Worm (Caenorhabditis elegans): Measurements from ENCODE around the gene math-42.
A peak's percentile ranks its signal among the peaks of the same experiment; 100 is the strongest.

math-42 gene

ce11 chrII:2090605-2091004 is 9.1 kb upstream of the math-42 start, which contains the start of gene trpl-5:
Gene trpl-5, minus strand, starts transcription at chrII:2090636.
- no peak for TF ChIP-seq M03D4.4 (tag; optimal IDR thresholded peaks at IDR 0.05)
- no peak for TF ChIP-seq nhr-12 (tag; optimal IDR thresholded peaks at IDR 0.05)
- TF ChIP-seq unc-39 (tag; optimal IDR thresholded peaks at IDR 0.05), result no peak
- no peak for TF ChIP-seq tbx-8 (GFP tag; optimal IDR thresholded peaks at IDR 0.05)
- no peak for TF ChIP-seq lin-32 (GFP tag; optimal IDR thresholded peaks at IDR 0.05)
- no peak for TF ChIP-seq bed-3 (GFP tag; optimal IDR thresholded peaks at IDR 0.05)
- TF ChIP-seq snpc-4 (tag; optimal IDR thresholded peaks at IDR 0.05), result no peak
- no peak for TF ChIP-seq unc-62 (GFP tag; optimal IDR thresholded peaks at IDR 0.05)
- no peak for TF ChIP-seq lsy-2 (tag; optimal IDR thresholded peaks at IDR 0.05)
- no peak for TF ChIP-seq unc-120 (tag; optimal IDR thresholded peaks at IDR 0.05; ENCODE audit: poor library complexity, severe bottlenecking)
- no peak for TF ChIP-seq ces-1 (GFP tag; optimal IDR thresholded peaks at IDR 0.05)
- no peak for TF ChIP-seq nhr-28 (tag; optimal IDR thresholded peaks at IDR 0.05)
- TF ChIP-seq sptf-1 (tag; optimal IDR thresholded peaks at IDR 0.05), result no peak

- TF ChIP-seq cnd-1 (tag; optimal IDR thresholded peaks at IDR 0.05) (peak; percentile 62), hlh-1 (tag; optimal IDR thresholded peaks at IDR 0.05) (peak; percentile 1), nhr-28 (tag; optimal IDR thresholded peaks at IDR 0.05) (no peak), lin-13 (tag; optimal IDR thresholded peaks at IDR 0.05) (peak; percentile 2), lin-32 (GFP tag; optimal IDR thresholded peaks at IDR 0.05) (peak; percentile 82)
Measured at ce11 chrII:2091972-2092371, 7.8 kb upstream of the math-42 start, which contains the start of gene T16A1.10. Gene T16A1.10, minus strand, starts transcription at chrII:2092094.

DNA sequence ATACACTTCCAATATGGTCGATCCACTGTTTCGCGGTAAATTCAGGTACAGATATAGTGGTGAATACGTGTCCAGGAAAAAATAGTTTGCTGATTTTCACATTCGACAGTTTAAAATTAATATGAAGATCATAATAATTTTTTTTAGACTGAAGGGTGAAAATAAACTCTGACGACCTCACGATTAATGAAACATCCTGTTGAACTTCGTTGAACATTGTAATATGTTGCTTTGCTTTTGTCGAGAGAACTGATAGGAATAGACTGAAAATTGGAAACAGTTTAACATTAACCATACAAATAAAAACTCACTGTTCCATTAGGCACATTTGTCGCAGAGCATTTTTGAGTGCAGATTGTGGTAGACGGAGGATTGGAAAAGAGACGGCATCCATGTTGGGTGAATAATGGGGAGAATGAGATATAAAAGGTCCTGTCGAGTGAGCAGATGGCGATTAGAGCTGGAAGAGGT is 6.2 kb upstream of the math-42 start, which contains the start of gene fbxb-37:
fbxb-37 (minus strand) TSS at position 421 of the 471 bp plus-strand sequence.
- TF ChIP-seq ceh-39 (tag; optimal IDR thresholded peaks at IDR 0.05) (no peak), nhr-2 (tag; optimal IDR thresholded peaks at IDR 0.05) (peak; percentile 26), drap-1 (GFP tag; optimal IDR thresholded peaks at IDR 0.05) (no peak)

DNA sequence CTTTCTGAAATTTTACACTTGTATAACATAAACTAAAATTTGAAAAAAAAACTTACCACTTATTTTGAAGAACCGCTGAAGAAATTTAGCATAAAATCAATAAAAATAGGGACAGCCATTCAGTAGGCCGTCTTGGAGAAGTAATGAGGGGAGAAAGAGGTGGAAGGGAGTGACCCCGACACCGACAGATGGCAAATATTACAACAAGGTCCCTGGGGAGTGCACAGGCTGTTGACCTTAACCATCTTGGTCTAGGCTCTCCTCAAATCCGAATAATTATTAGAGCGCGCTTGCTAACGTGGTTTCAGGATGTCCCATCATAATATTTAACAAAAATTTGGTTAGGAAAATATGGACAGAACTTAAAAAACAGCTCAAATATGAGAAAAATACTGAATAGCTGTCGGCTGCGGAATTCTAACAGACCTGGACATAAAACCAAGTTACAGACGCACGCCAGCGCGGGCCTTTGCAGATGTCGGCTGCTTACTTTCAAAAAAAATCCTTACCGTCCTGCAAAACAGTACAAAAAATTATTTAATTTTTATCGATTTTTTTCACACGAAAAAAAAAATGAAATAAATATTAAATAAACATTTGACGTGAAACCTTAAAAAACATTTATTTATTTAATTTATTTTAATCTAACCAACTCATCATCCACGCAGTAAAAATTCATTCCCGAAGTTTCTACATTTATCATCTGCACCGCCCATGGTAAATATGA is 4.6 kb upstream of the math-42 start, which contains the start of gene T16A1.2:
T16A1.2 (plus strand) TSS at position 677 of the 727 bp plus-strand sequence.
- TF ChIP-seq lsy-2 (tag; optimal IDR thresholded peaks at IDR 0.05) (no peak), hlh-1 (tag; optimal IDR thresholded peaks at IDR 0.05) (no peak), cnd-1 (tag; optimal IDR thresholded peaks at IDR 0.05) (peak; percentile 74), nhr-2 (tag; optimal IDR thresholded peaks at IDR 0.05) (peak; percentile 68)

DNA sequence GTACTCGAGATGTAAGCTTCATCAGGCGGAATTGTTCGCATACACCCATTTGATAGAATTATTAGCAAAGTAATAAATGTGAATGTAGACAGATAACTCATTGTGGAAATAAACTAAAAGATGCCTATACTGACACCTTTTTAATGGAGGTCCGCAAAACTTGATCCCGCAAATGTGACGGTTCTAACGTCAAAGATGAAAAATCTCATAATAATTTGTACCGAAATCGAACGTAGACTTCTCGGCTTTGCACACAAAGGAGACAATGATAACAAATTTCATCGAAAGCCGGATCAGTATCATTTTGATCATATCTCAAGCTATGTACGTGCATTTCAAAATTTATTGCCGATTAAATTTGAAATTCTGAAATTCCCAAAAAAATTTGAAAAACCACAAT is 8.6 kb downstream of the math-42 start, which contains the start of gene R52.4:
R52.4 (minus strand) TSS at position 101 of the 400 bp plus-strand sequence.
- no peak for TF ChIP-seq ceh-43 (GFP tag; optimal IDR thresholded peaks at IDR 0.05)
- TF ChIP-seq sem-2 (GFP tag; optimal IDR thresholded peaks at IDR 0.05), result no peak
- no peak for TF ChIP-seq ceh-39 (tag; optimal IDR thresholded peaks at IDR 0.05)
- TF ChIP-seq zip-8 (tag; optimal IDR thresholded peaks at IDR 0.05), result no peak
- no peak for TF ChIP-seq ces-1 (GFP tag; optimal IDR thresholded peaks at IDR 0.05)
- TF ChIP-seq nhr-12 (tag; optimal IDR thresholded peaks at IDR 0.05), result no peak
- no peak for TF ChIP-seq nhr-76 (tag; optimal IDR thresholded peaks at IDR 0.05)

DNA sequence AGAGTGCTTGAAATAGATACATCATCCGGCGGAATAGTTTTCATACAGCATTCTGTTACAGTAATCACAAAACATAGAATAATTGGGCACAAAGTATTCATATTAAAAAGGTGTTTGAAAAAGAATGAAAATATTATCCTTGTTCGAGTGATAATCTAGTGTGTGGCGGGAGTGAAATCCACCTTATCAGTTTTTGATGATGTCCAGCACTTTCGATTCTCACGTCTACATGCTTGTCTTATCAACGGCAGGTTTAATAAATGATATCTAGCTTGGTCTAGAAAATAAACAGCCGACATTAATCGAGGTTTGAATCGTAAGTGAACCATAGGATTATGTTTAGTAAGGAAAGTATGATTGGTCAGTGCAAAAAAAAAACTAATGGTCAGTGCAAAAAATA is 10.2 kb downstream of the math-42 start, which contains the start of gene R52.5:
R52.5 (minus strand) TSS at position 101 of the 400 bp plus-strand sequence.
- no peak for TF ChIP-seq hlh-1 (tag; optimal IDR thresholded peaks at IDR 0.05)
- no peak for TF ChIP-seq mab-5 (tag; optimal IDR thresholded peaks at IDR 0.05)
- no peak for TF ChIP-seq nhr-28 (tag; optimal IDR thresholded peaks at IDR 0.05)
- no peak for TF ChIP-seq unc-39 (tag; optimal IDR thresholded peaks at IDR 0.05)
- TF ChIP-seq ceh-39 (tag; optimal IDR thresholded peaks at IDR 0.05), result no peak
- TF ChIP-seq ztf-11 (tag; optimal IDR thresholded peaks at IDR 0.05), result no peak
- no peak for TF ChIP-seq ceh-83 (GFP tag; optimal IDR thresholded peaks at IDR 0.05)
- TF ChIP-seq M03D4.4 (tag; optimal IDR thresholded peaks at IDR 0.05), result no peak
- TF ChIP-seq unc-62 (GFP tag; optimal IDR thresholded peaks at IDR 0.05), result no peak

ce11 chrII:2112948-2113347 is 13.2 kb downstream of the math-42 start, which contains the start of gene R52.6:
Gene R52.6, minus strand, starts transcription at chrII:2113048.
- TF ChIP-seq mab-5 (tag; optimal IDR thresholded peaks at IDR 0.05) (no peak), ztf-11 (tag; optimal IDR thresholded peaks at IDR 0.05) (no peak), lsy-2 (tag; optimal IDR thresholded peaks at IDR 0.05) (no peak), drap-1 (GFP tag; optimal IDR thresholded peaks at IDR 0.05) (no peak)
